Worm (Caenorhabditis elegans): ENCODE data around the gene K11H3.2.

DNA sequence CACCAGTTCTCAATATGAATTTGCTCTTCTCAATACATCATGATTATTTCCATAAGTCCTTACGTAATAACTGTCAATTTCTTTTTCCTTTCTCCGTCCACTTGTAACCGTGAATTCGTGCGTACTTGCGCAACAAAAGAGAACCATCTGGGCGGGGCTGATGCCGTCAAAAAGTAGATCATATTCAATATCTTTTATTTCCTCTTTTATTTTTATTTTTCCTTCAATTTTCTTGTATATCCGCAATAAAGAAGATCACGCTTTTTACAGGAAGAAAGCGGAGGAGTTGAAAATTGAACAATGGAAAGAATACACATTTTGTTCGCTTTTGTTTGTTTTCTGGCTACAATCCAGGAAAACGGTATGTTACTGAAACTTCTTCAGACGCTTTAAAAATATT, 46.7 kb downstream of the K11H3.2 start, which contains the start of gene mam-7:
- TF ChIP-seq ama-1 (optimal IDR thresholded peaks at IDR 0.05), result no peak
- no peak for TF ChIP-seq pes-1 (GFP tag; IDR thresholded peaks at IDR 0.05)
- no peak for TF ChIP-seq flt-1 (GFP tag; IDR thresholded peaks at IDR 0.05)
- TF ChIP-seq F13C5.2 (tag; optimal IDR thresholded peaks at IDR 0.05), result no peak
- TF ChIP-seq hmg-4 (GFP tag; optimal IDR thresholded peaks at IDR 0.05), result no peak
- TF ChIP-seq aly-1 (tag; optimal IDR thresholded peaks at IDR 0.05), result no peak
- no peak for TF ChIP-seq ceh-36 (tag; optimal IDR thresholded peaks at IDR 0.05)
- no peak for TF ChIP-seq ets-7 (tag; optimal IDR thresholded peaks at IDR 0.05)
- TF ChIP-seq tbx-11 (GFP tag; IDR thresholded peaks at IDR 0.05), result no peak
- TF ChIP-seq tra-4 (tag; optimal IDR thresholded peaks at IDR 0.05), result no peak

Measured in whole organism, early embryonic.